Worm (Caenorhabditis elegans) whole organism, young adult: Measurements from ENCODE around the gene anoh-2.

Experiments used
- B0035.1 ChIP-seq: sonication (generic microtip); optimal IDR thresholded peaks from 2 replicates; lab custom pipeline; 2016; ENCODE audit warnings: missing genetic modification characterization, mild to moderate bottlenecking, missing compliant biosample characterization, missing genotype, missing genetic modification reagents
- B0336.3 ChIP-seq: fragments of 200-800 bp; sonication (Bioruptor generic); IDR thresholded peaks from 2 replicates; pipeline ENCODE4 v1.3.6; 2022; ENCODE audit warnings: missing genetic modification characterization, missing compliant biosample characterization
- F33H1.4 ChIP-seq: fragments of 200-800 bp; sonication (Bioruptor generic); IDR thresholded peaks from 2 replicates; pipeline ENCODE4 v1.3.6; 2022; ENCODE audit warnings: missing genetic modification reagents, missing genetic modification characterization, missing compliant biosample characterization
- F49E8.2 ChIP-seq: sonication (generic microtip); optimal IDR thresholded peaks from 3 replicates; lab custom pipeline; 2017; ENCODE audit warnings: missing genetic modification characterization, mild to moderate bottlenecking, missing compliant biosample characterization, antibody characterized with exemption, moderate library complexity; ENCODE audit not compliant: insufficient read depth
- F57C9.4 ChIP-seq: sonication (generic microtip); optimal IDR thresholded peaks from 2 replicates; lab custom pipeline; 2017; ENCODE audit warnings: mild to moderate bottlenecking, missing genetic modification characterization, missing compliant biosample characterization
- K12H6.12 ChIP-seq: fragments of 200-800 bp; sonication (Bioruptor generic); optimal IDR thresholded peaks from 2 replicates; lab custom pipeline; 2018; ENCODE audit warnings: mild to moderate bottlenecking, missing genetic modification characterization, missing compliant biosample characterization
- T26A5.8 ChIP-seq: sonication (generic microtip); optimal IDR thresholded peaks from 2 replicates; lab custom pipeline; 2016; ENCODE audit warnings: missing genetic modification characterization, missing compliant biosample characterization
- Y67H2A.10 ChIP-seq: fragments of 200-800 bp; sonication (Bioruptor generic); conservative IDR thresholded peaks from 2 replicates; pipeline ENCODE4 v1.3.6; 2022; ENCODE audit warnings: missing genetic modification reagents, missing genetic modification characterization, missing compliant biosample characterization
- ama-1 ChIP-seq, 3 experiments: fragments of 150-350 bp in 1 of 3; sonication (generic microtip) in 2 of 3; optimal IDR thresholded peaks; 2 replicates each; lab custom pipeline; 2014 to 2018; ENCODE audit warnings: missing biosample characterization in 2 of 3, missing genetic modification characterization in 2 of 3, missing genetic modification reagents in 2 of 3
- aptf-2 ChIP-seq: fragments of 200-800 bp; sonication (Bioruptor generic); conservative IDR thresholded peaks from 2 replicates; pipeline ENCODE4 v1.3.6; 2022; ENCODE audit warnings: missing genetic modification reagents, missing genetic modification characterization, missing compliant biosample characterization
- athp-1 ChIP-seq: sonication (generic microtip); optimal IDR thresholded peaks from 2 replicates; lab custom pipeline; 2017; ENCODE audit warnings: mild to moderate bottlenecking, missing genetic modification characterization, missing compliant biosample characterization
- attf-6 ChIP-seq: fragments of 200-800 bp; sonication (Bioruptor generic); IDR thresholded peaks from 2 replicates; pipeline ENCODE4 v1.3.6; 2022; ENCODE audit warnings: missing genetic modification reagents, missing genetic modification characterization, missing compliant biosample characterization
- ccch-3 ChIP-seq: fragments of 200-800 bp; sonication (Bioruptor generic); optimal IDR thresholded peaks from 2 replicates; lab custom pipeline; 2018; ENCODE audit warnings: mild to moderate bottlenecking, missing genetic modification characterization, missing compliant biosample characterization
- cebp-1 ChIP-seq, 2 experiments: fragments of 200-800 bp in 1 of 2; sonication (Bioruptor generic) in 1 of 2; sonication (generic microtip) in 1 of 2; IDR thresholded peaks in 1 of 2; optimal IDR thresholded peaks in 1 of 2; 2 replicates each; pipeline versions ENCODE4 v1.3.6 to Lab custom; 2017 to 2022; ENCODE audit warnings: missing compliant biosample characterization in 2 of 2, missing genetic modification characterization in 2 of 2, mild to moderate bottlenecking in 1 of 2, missing genetic modification reagents in 1 of 2, moderate library complexity in 1 of 2
- cebp-2 ChIP-seq: fragments of 200-800 bp; sonication (Bioruptor generic); IDR thresholded peaks from 2 replicates; pipeline ENCODE4 v1.3.6; 2022; ENCODE audit warnings: missing genetic modification characterization, missing compliant biosample characterization
- ceh-100 ChIP-seq: fragments of 200-800 bp; sonication (Bioruptor generic); IDR thresholded peaks from 2 replicates; pipeline ENCODE4 v1.3.6; 2022; ENCODE audit warnings: missing genetic modification reagents, missing genetic modification characterization, missing compliant biosample characterization
- ceh-27 ChIP-seq: fragments of 200-800 bp; sonication (Bioruptor generic); optimal IDR thresholded peaks from 2 replicates; lab custom pipeline; 2018; ENCODE audit warnings: mild to moderate bottlenecking, missing genetic modification characterization, moderate library complexity, missing compliant biosample characterization
- chd-7 ChIP-seq: sonication (generic microtip); optimal IDR thresholded peaks from 2 replicates; lab custom pipeline; 2016; ENCODE audit warnings: mild to moderate bottlenecking, missing genetic modification characterization, moderate library complexity, missing compliant biosample characterization
- dpl-1 ChIP-seq: fragments of 150-350 bp; optimal IDR thresholded peaks from 2 replicates; lab custom pipeline; 2014; ENCODE audit warnings: missing biosample characterization, missing genetic modification reagents, missing genetic modification characterization
- egrh-3 ChIP-seq: fragments of 200-800 bp; sonication (Bioruptor generic); IDR thresholded peaks from 2 replicates; pipeline ENCODE4 v1.3.6; 2022; ENCODE audit warnings: missing genetic modification reagents, missing genetic modification characterization, missing compliant biosample characterization
- ekl-4 ChIP-seq: fragments of 200-800 bp; sonication (Bioruptor generic); IDR thresholded peaks from 2 replicates; pipeline ENCODE4 v1.3.6; 2022; ENCODE audit warnings: missing genetic modification reagents, missing genetic modification characterization, missing compliant biosample characterization
- fkh-3 ChIP-seq: sonication (generic microtip); optimal IDR thresholded peaks from 2 replicates; lab custom pipeline; 2016; ENCODE audit warnings: mild to moderate bottlenecking, missing genetic modification characterization, missing compliant biosample characterization
- him-1 ChIP-seq: sonication (generic microtip); optimal IDR thresholded peaks from 2 replicates; lab custom pipeline; 2016; ENCODE audit warnings: missing genotype, missing genetic modification reagents, missing genetic modification characterization, missing compliant biosample characterization
- hlh-26 ChIP-seq: fragments of 200-800 bp; sonication (Bioruptor generic); conservative IDR thresholded peaks from 2 replicates; pipeline ENCODE4 v1.3.6; 2022; ENCODE audit warnings: missing genetic modification reagents, missing genetic modification characterization, missing compliant biosample characterization
- let-607 ChIP-seq, 2 experiments: fragments of 200-800 bp in 1 of 2; sonication (Bioruptor generic) in 1 of 2; sonication (generic microtip) in 1 of 2; optimal IDR thresholded peaks; 2 replicates each; lab custom pipeline; 2016 to 2018; ENCODE audit warnings: mild to moderate bottlenecking in 2 of 2, missing compliant biosample characterization in 2 of 2, missing genetic modification characterization in 2 of 2, moderate library complexity in 2 of 2, missing genotype in 1 of 2
- lin-26 ChIP-seq: fragments of 200-800 bp; sonication (Bioruptor generic); IDR thresholded peaks from 2 replicates; pipeline ENCODE4 v1.3.6; 2022; ENCODE audit warnings: missing genetic modification reagents, missing genetic modification characterization, missing compliant biosample characterization
- lin-40 ChIP-seq: sonication (generic microtip); optimal IDR thresholded peaks from 2 replicates; lab custom pipeline; 2016; ENCODE audit warnings: missing genetic modification characterization, mild to moderate bottlenecking, missing compliant biosample characterization, missing genotype, missing genetic modification reagents
- madf-3 ChIP-seq: fragments of 200-800 bp; sonication (Bioruptor generic); IDR thresholded peaks from 2 replicates; pipeline ENCODE4 v1.3.6; 2022; ENCODE audit warnings: missing genetic modification reagents, missing genetic modification characterization, missing compliant biosample characterization
- madf-6 ChIP-seq: fragments of 200-800 bp; sonication (Bioruptor generic); IDR thresholded peaks from 2 replicates; pipeline ENCODE4 v1.3.6; 2022; ENCODE audit warnings: missing genetic modification reagents, missing genetic modification characterization, missing compliant biosample characterization
- mcd-1 ChIP-seq: fragments of 200-800 bp; sonication (Bioruptor generic); IDR thresholded peaks from 2 replicates; pipeline ENCODE4 v1.3.6; 2022; ENCODE audit warnings: missing genetic modification reagents, missing genetic modification characterization, missing compliant biosample characterization
- mel-28 ChIP-seq: sonication (generic microtip); optimal IDR thresholded peaks from 2 replicates; lab custom pipeline; 2016; ENCODE audit warnings: borderline replicate concordance, mild to moderate bottlenecking, missing genetic modification characterization, missing compliant biosample characterization
- nfya-1 ChIP-seq: sonication (generic microtip); optimal IDR thresholded peaks from 2 replicates; lab custom pipeline; 2017; ENCODE audit warnings: antibody characterized with exemption, missing compliant biosample characterization, missing genetic modification characterization, borderline replicate concordance; ENCODE audit not compliant: insufficient read depth
- nfya-2 ChIP-seq: fragments of 200-800 bp; sonication (Bioruptor generic); IDR thresholded peaks from 2 replicates; pipeline ENCODE4 v1.3.6; 2022; ENCODE audit warnings: missing genetic modification reagents, missing genetic modification characterization, missing compliant biosample characterization
- nhr-120 ChIP-seq: fragments of 200-800 bp; sonication (Bioruptor generic); IDR thresholded peaks from 2 replicates; pipeline ENCODE4 v1.3.6; 2022; ENCODE audit warnings: missing genetic modification characterization, missing compliant biosample characterization
- rec-8 ChIP-seq, 2 experiments: sonication (generic microtip); optimal IDR thresholded peaks; 2 replicates each; lab custom pipeline; 2016; ENCODE audit warnings: mild to moderate bottlenecking in 2 of 2, missing genetic modification characterization in 2 of 2, missing genetic modification reagents in 2 of 2, missing genotype in 2 of 2, missing biosample characterization in 1 of 2, missing compliant biosample characterization in 1 of 2, moderate library complexity in 1 of 2
- somi-1 ChIP-seq: fragments of 200-800 bp; sonication (Bioruptor generic); optimal IDR thresholded peaks from 2 replicates; lab custom pipeline; 2018; ENCODE audit warnings: mild to moderate bottlenecking, missing genetic modification characterization, missing compliant biosample characterization
- tbx-9 ChIP-seq: sonication (generic microtip); optimal IDR thresholded peaks from 2 replicates; lab custom pipeline; 2016; ENCODE audit warnings: borderline replicate concordance, missing genetic modification characterization, inconsistent platforms, missing compliant biosample characterization
- unc-130 ChIP-seq: sonication (generic microtip); optimal IDR thresholded peaks from 2 replicates; lab custom pipeline; 2016; ENCODE audit warnings: missing genetic modification reagents, missing genetic modification characterization, missing compliant biosample characterization
- xnd-1 ChIP-seq: sonication (generic microtip); optimal IDR thresholded peaks from 2 replicates; lab custom pipeline; 2016; ENCODE audit warnings: missing genotype, missing genetic modification reagents, missing genetic modification characterization, missing compliant biosample characterization
- zfh-2 ChIP-seq: fragments of 200-800 bp; sonication (Bioruptor generic); conservative IDR thresholded peaks from 2 replicates; pipeline ENCODE4 v1.3.6; 2022; ENCODE audit warnings: missing genetic modification reagents, missing genetic modification characterization, missing compliant biosample characterization
- zim-3 ChIP-seq: sonication (generic microtip); optimal IDR thresholded peaks from 2 replicates; lab custom pipeline; 2017; ENCODE audit warnings: mild to moderate bottlenecking, missing genetic modification characterization, moderate library complexity, missing compliant biosample characterization
- ztf-25 ChIP-seq: fragments of 200-800 bp; sonication (Bioruptor generic); IDR thresholded peaks from 2 replicates; pipeline ENCODE4 v1.3.6; 2022; ENCODE audit warnings: missing genetic modification reagents, missing genetic modification characterization, missing compliant biosample characterization
- ztf-28 ChIP-seq: fragments of 200-800 bp; sonication (Bioruptor generic); IDR thresholded peaks from 2 replicates; pipeline ENCODE4 v1.3.6; 2022; ENCODE audit warnings: missing genetic modification reagents, missing genetic modification characterization, missing compliant biosample characterization
- ztf-3 ChIP-seq: fragments of 200-800 bp; sonication (Bioruptor generic); optimal IDR thresholded peaks from 2 replicates; lab custom pipeline; 2018; ENCODE audit warnings: mild to moderate bottlenecking, missing genetic modification characterization, missing compliant biosample characterization
- ztf-6 ChIP-seq: fragments of 200-800 bp; sonication (Bioruptor generic); IDR thresholded peaks from 2 replicates; pipeline ENCODE4 v1.3.6; 2022; ENCODE audit warnings: missing genetic modification reagents, missing genetic modification characterization, missing compliant biosample characterization

The anoh-2 gene

ce11 chrIV:14610942-14611724 lies 47.0 kb upstream of the anoh-2 start (continued):
- TF ChIP-seq nfya-2 (no peak), somi-1 (peak; percentile 13), F49E8.2 (tag; lab: Kevin White, UChicago) (peak; percentile 22), ekl-4 (GFP tag; lab: Robert Waterston, UW) (no peak), ccch-3 (GFP tag; lab: Kevin White, UChicago) (peak; percentile 17), rec-8 (tag; optimal IDR thresholded peaks at IDR 0.05; lab: Kevin White, UChicago) (no peak), mel-28 (tag; lab: Kevin White, UChicago) (no peak), zim-3 (tag; lab: Kevin White, UChicago) (peak; percentile 39), attf-6 (GFP tag; lab: Robert Waterston, UW) (peak; percentile 99), ama-1 (optimal IDR thresholded peaks at IDR 0.05; lab: Kevin White, UChicago) (no peak), ama-1 (GFP tag; optimal IDR thresholded peaks at IDR 0.05; lab: Kevin White, UChicago) (no peak), nhr-120 (no peak), ztf-3 (GFP tag; lab: Kevin White, UChicago) (no peak), ztf-6 (GFP tag; lab: Robert Waterston, UW) (no peak), lin-26 (GFP tag; lab: Robert Waterston, UW) (peak; percentile 74), aptf-2 (GFP tag; lab: Robert Waterston, UW) (no peak), him-1 (tag; lab: Kevin White, UChicago) (peak; percentile 43), B0035.1 (peak; percentile 49), mcd-1 (peak; percentile 39; the same call in 1 of the 2 replicates), zfh-2 (GFP tag; lab: Robert Waterston, UW) (no peak; the same call in none of the 2 replicates), B0336.3 (GFP tag; lab: Robert Waterston, UW) (peak; percentile 67; the same call in 1 of the 2 replicates), hlh-26 (GFP tag; lab: Robert Waterston, UW) (no peak), unc-130 (GFP tag; lab: Kevin White, UChicago) (no peak), nfya-1 (tag; lab: Kevin White, UChicago) (no peak), ceh-100 (no peak), madf-6 (GFP tag; lab: Robert Waterston, UW) (0 out of 2 replicates have a peak, but pooled peaks have one; percentile 46), let-607 (tag; optimal IDR thresholded peaks at IDR 0.05; lab: Kevin White, UChicago) (peak; percentile 7 to 25), tbx-9 (tag; lab: Kevin White, UChicago) (no peak), madf-3 (GFP tag; lab: Robert Waterston, UW) (0 out of 2 replicates have a peak, but pooled peaks have one; percentile 51), dpl-1 (GFP tag; lab: Kevin White, UChicago) (no peak), Y67H2A.10 (GFP tag; lab: Robert Waterston, UW) (peak; percentile 14; the same call in 1 of the 2 replicates), T26A5.8 (tag; lab: Kevin White, UChicago) (peak; percentile 5), cebp-2 (GFP tag; lab: Robert Waterston, UW) (0 out of 2 replicates have a peak, but pooled peaks have one; percentile 19), ceh-27 (GFP tag; lab: Kevin White, UChicago) (peak; percentile 24), ztf-25 (GFP tag; lab: Robert Waterston, UW) (no peak), athp-1 (tag; lab: Kevin White, UChicago) (peak; percentile 18), xnd-1 (tag; lab: Kevin White, UChicago) (no peak), F33H1.4 (peak; percentile 23; the same call in 1 of the 2 replicates), ztf-28 (GFP tag; lab: Robert Waterston, UW) (no peak), egrh-3 (GFP tag; lab: Robert Waterston, UW) (peak; percentile 26; the same call in 1 of the 2 replicates), K12H6.12 (tag; lab: Kevin White, UChicago) (no peak), F57C9.4 (tag; lab: Kevin White, UChicago) (no peak), lin-40 (tag; lab: Kevin White, UChicago) (peak; percentile 45), cebp-1 (GFP tag; IDR thresholded peaks at IDR 0.05; lab: Robert Waterston, UW) (no peak), cebp-1 (tag; optimal IDR thresholded peaks at IDR 0.05; lab: Kevin White, UChicago) (peak; percentile 54), chd-7 (tag; lab: Kevin White, UChicago) (no peak), fkh-3 (tag; lab: Kevin White, UChicago) (peak; percentile 30)
